Fruit fly (Drosophila melanogaster) whole organism, embryonic: ENCODE results near the gene Rrp1.
A peak's percentile ranks its signal among the peaks of the same experiment; 100 is the strongest.

Source experiments
- Ada2b ChIP-seq: fragments of 200-800 bp; sonication (Bioruptor generic); IDR thresholded peaks from 2 replicates; pipeline ENCODE4 v1.3.6; 2022; ENCODE audit warnings: missing biosample characterization, missing genetic modification characterization
- Adf1 ChIP-seq: fragments of 200-800 bp; sonication (Bioruptor generic); IDR thresholded peaks from 2 replicates; pipeline ENCODE4 v1.3.6; 2022; ENCODE audit warnings: missing biosample characterization, missing genetic modification characterization
- Atf6 ChIP-seq: fragments of 200-800 bp; sonication (Bioruptor generic); IDR thresholded peaks from 2 replicates; pipeline ENCODE4 v1.3.6; 2022; ENCODE audit warnings: missing biosample characterization, missing genetic modification characterization
- BEAF-32 ChIP-seq: fragments of 200-800 bp; sonication (Bioruptor generic); optimal IDR thresholded peaks from 3 replicates; lab custom pipeline; 2017; ENCODE audit warnings: missing biosample characterization, missing genetic modification characterization, mild to moderate bottlenecking, moderate library complexity, missing genetic modification reagents
- C15 ChIP-seq: fragments of 200-800 bp; sonication (Bioruptor generic); IDR thresholded peaks from 3 replicates; pipeline ENCODE4 v1.3.6; 2022; ENCODE audit warnings: missing biosample characterization, missing genetic modification characterization
- CG10654 ChIP-seq: fragments of 200-800 bp; sonication (Bioruptor generic); optimal IDR thresholded peaks from 2 replicates; lab custom pipeline; 2016; ENCODE audit warnings: missing biosample characterization, missing genetic modification characterization
- CG11560 ChIP-seq: fragments of 200-800 bp; sonication (Bioruptor generic); IDR thresholded peaks from 3 replicates; pipeline ENCODE4 v1.3.6; 2022; ENCODE audit warnings: missing biosample characterization, missing genetic modification characterization
- CG11695 ChIP-seq: fragments of 200-800 bp; sonication (Bioruptor generic); IDR thresholded peaks from 3 replicates; pipeline ENCODE4 v1.3.6; 2022; ENCODE audit warnings: missing biosample characterization, missing genetic modification characterization
- CG1233 ChIP-seq: fragments of 200-800 bp; sonication (Bioruptor generic); optimal IDR thresholded peaks from 4 replicates; lab custom pipeline; 2018; ENCODE audit warnings: missing biosample characterization, mild to moderate bottlenecking, missing genetic modification characterization
- CG13123 ChIP-seq: fragments of 200-800 bp; sonication (Bioruptor generic); optimal IDR thresholded peaks from 2 replicates; lab custom pipeline; 2016; ENCODE audit warnings: missing biosample characterization, missing genetic modification characterization
- CG15269 ChIP-seq: fragments of 200-800 bp; sonication (Bioruptor generic); optimal IDR thresholded peaks from 2 replicates; lab custom pipeline; 2018; ENCODE audit warnings: missing biosample characterization, mild to moderate bottlenecking, missing genetic modification characterization, moderate library complexity
- CG16863 ChIP-seq: fragments of 200-800 bp; sonication (Bioruptor generic); optimal IDR thresholded peaks from 3 replicates; lab custom pipeline; 2016; ENCODE audit warnings: missing biosample characterization, missing genetic modification characterization
- CG33213 ChIP-seq: fragments of 200-800 bp; sonication (Bioruptor generic); optimal IDR thresholded peaks from 3 replicates; lab custom pipeline; 2016; ENCODE audit warnings: missing biosample characterization, missing genetic modification characterization
- CG34376 ChIP-seq: fragments of 200-800 bp; sonication (Bioruptor generic); optimal IDR thresholded peaks from 2 replicates; lab custom pipeline; 2018; ENCODE audit warnings: missing biosample characterization, mild to moderate bottlenecking, missing genetic modification characterization
- CG3995 ChIP-seq: fragments of 200-800 bp; sonication (Bioruptor generic); optimal IDR thresholded peaks from 3 replicates; lab custom pipeline; 2016; ENCODE audit warnings: missing biosample characterization, missing genetic modification characterization
- CG5953 ChIP-seq: fragments of 200-800 bp; sonication (Bioruptor generic); IDR thresholded peaks from 2 replicates; pipeline ENCODE4 v1.3.6; 2022; ENCODE audit warnings: missing biosample characterization, missing genetic modification characterization
- CG6254 ChIP-seq: fragments of 200-800 bp; sonication (Bioruptor generic); optimal IDR thresholded peaks from 3 replicates; lab custom pipeline; 2017; ENCODE audit warnings: mild to moderate bottlenecking, missing biosample characterization, missing genetic modification reagents, missing genetic modification characterization
- CG6654 ChIP-seq: fragments of 200-800 bp; sonication (Bioruptor generic); optimal IDR thresholded peaks from 2 replicates; lab custom pipeline; 2017; ENCODE audit warnings: missing biosample characterization, mild to moderate bottlenecking, missing genetic modification characterization
- CG7928 ChIP-seq: fragments of 200-800 bp; sonication (Bioruptor generic); optimal IDR thresholded peaks from 2 replicates; lab custom pipeline; 2017; ENCODE audit warnings: missing biosample characterization, mild to moderate bottlenecking, missing genetic modification characterization
- CG8388 ChIP-seq: fragments of 200-800 bp; sonication (Bioruptor generic); optimal IDR thresholded peaks from 2 replicates; lab custom pipeline; 2019; ENCODE audit warnings: missing biosample characterization, mild to moderate bottlenecking, missing genetic modification characterization, moderate library complexity
- CG8765 ChIP-seq: fragments of 200-800 bp; sonication (Bioruptor generic); IDR thresholded peaks from 2 replicates; pipeline ENCODE4 v1.3.6; 2022; ENCODE audit warnings: missing biosample characterization, missing genetic modification characterization
- CG8944 ChIP-seq: fragments of 200-800 bp; sonication (Bioruptor generic); optimal IDR thresholded peaks from 3 replicates; lab custom pipeline; 2016; ENCODE audit warnings: missing biosample characterization, missing genetic modification characterization
- CG9215 ChIP-seq: fragments of 200-800 bp; sonication (Bioruptor generic); IDR thresholded peaks from 2 replicates; pipeline ENCODE4 v1.3.6; 2022; ENCODE audit warnings: missing biosample characterization, missing genetic modification characterization
- CG9727 ChIP-seq: fragments of 200-800 bp; sonication (Bioruptor generic); optimal IDR thresholded peaks from 3 replicates; lab custom pipeline; 2017; ENCODE audit warnings: missing biosample characterization, mild to moderate bottlenecking, missing genetic modification characterization
- CTCF ChIP-seq: fragments of 200-800 bp; sonication (Bioruptor generic); optimal IDR thresholded peaks from 2 replicates; lab custom pipeline; 2017; ENCODE audit warnings: missing biosample characterization, mild to moderate bottlenecking, missing genetic modification characterization, moderate library complexity
- Doc3 ChIP-seq: fragments of 200-800 bp; sonication (Bioruptor generic); IDR thresholded peaks from 3 replicates; pipeline ENCODE4 v1.3.6; 2022; ENCODE audit warnings: missing biosample characterization, missing genetic modification characterization; ENCODE audit not compliant: partially characterized antibody
- Hr78 ChIP-seq, 2 experiments: fragments of 200-800 bp in 1 of 2; fragments of >200 bp in 1 of 2; sonication (Bioruptor generic) in 1 of 2; optimal IDR thresholded peaks; 2 replicates each; lab custom pipeline; 2017 to 2019; ENCODE audit warnings: missing biosample characterization in 2 of 2, missing genetic modification characterization in 2 of 2, mild to moderate bottlenecking in 1 of 2, moderate library complexity in 1 of 2
- Jarid2 ChIP-seq: fragments of 200-800 bp; sonication (Bioruptor generic); optimal IDR thresholded peaks from 3 replicates; lab custom pipeline; 2017; ENCODE audit warnings: mild to moderate bottlenecking, missing biosample characterization, missing genetic modification reagents, missing genetic modification characterization
- Mad ChIP-seq: fragments of 200-800 bp; sonication (Bioruptor generic); optimal IDR thresholded peaks from 2 replicates; lab custom pipeline; 2016; ENCODE audit warnings: missing biosample characterization, missing genetic modification characterization
- Mes4 ChIP-seq: fragments of 200-800 bp; sonication (Bioruptor generic); optimal IDR thresholded peaks from 2 replicates; lab custom pipeline; 2016; ENCODE audit warnings: missing biosample characterization, missing genetic modification characterization
- NK7.1 ChIP-seq: fragments of 200-800 bp; sonication (Bioruptor generic); optimal IDR thresholded peaks from 3 replicates; lab custom pipeline; 2016; ENCODE audit warnings: missing biosample characterization, missing genetic modification characterization
- Oaz ChIP-seq: fragments of 200-800 bp; sonication (Bioruptor generic); IDR thresholded peaks from 2 replicates; pipeline ENCODE4 v1.3.6; 2022; ENCODE audit warnings: missing biosample characterization, missing genetic modification characterization
- YL-1 ChIP-seq: fragments of 200-800 bp; sonication (Bioruptor generic); optimal IDR thresholded peaks from 3 replicates; lab custom pipeline; 2017; ENCODE audit warnings: missing biosample characterization, mild to moderate bottlenecking, missing genetic modification characterization
- al ChIP-seq: fragments of 200-800 bp; sonication (Bioruptor generic); IDR thresholded peaks from 2 replicates; pipeline ENCODE4 v1.3.6; 2022; ENCODE audit warnings: missing biosample characterization, missing genetic modification characterization
- btn ChIP-seq: fragments of 200-800 bp; sonication (Bioruptor generic); optimal IDR thresholded peaks from 2 replicates; lab custom pipeline; 2016; ENCODE audit warnings: missing biosample characterization, missing genetic modification characterization
- caup ChIP-seq: fragments of 200-800 bp; sonication (Bioruptor generic); optimal IDR thresholded peaks from 3 replicates; lab custom pipeline; 2017; ENCODE audit warnings: missing biosample characterization, mild to moderate bottlenecking, missing genetic modification characterization, moderate library complexity; ENCODE audit not compliant: severe bottlenecking
- cg ChIP-seq: fragments of 200-800 bp; sonication (Bioruptor generic); optimal IDR thresholded peaks from 3 replicates; lab custom pipeline; 2019; ENCODE audit warnings: missing biosample characterization, mild to moderate bottlenecking, missing genetic modification characterization, moderate library complexity
- fd102C ChIP-seq: fragments of 200-800 bp; sonication (Bioruptor generic); optimal IDR thresholded peaks from 2 replicates; lab custom pipeline; 2018; ENCODE audit warnings: missing biosample characterization, mild to moderate bottlenecking, missing genetic modification characterization, moderate library complexity
- ftz-f1 ChIP-seq: fragments of 200-800 bp; sonication (Bioruptor generic); optimal IDR thresholded peaks from 2 replicates; lab custom pipeline; 2016; ENCODE audit warnings: missing biosample characterization, missing genetic modification characterization
- hkb ChIP-seq, 2 experiments: fragments of 200-800 bp in 1 of 2; fragments of >200 bp in 1 of 2; sonication (Bioruptor generic) in 1 of 2; IDR thresholded peaks in 1 of 2; optimal IDR thresholded peaks in 1 of 2; 2 replicates each; pipeline versions ENCODE4 v1.3.6 to Lab custom; 2017 to 2022; ENCODE audit warnings: missing biosample characterization in 1 of 2, missing genetic modification characterization in 1 of 2
- ken ChIP-seq: fragments of 200-800 bp; sonication (Bioruptor generic); IDR thresholded peaks from 3 replicates; pipeline ENCODE4 v1.3.6; 2022; ENCODE audit warnings: missing biosample characterization, missing genetic modification characterization
- klu ChIP-seq: fragments of 200-800 bp; sonication (Bioruptor generic); IDR thresholded peaks from 2 replicates; pipeline ENCODE4 v1.3.6; 2022; ENCODE audit warnings: missing biosample characterization, missing genetic modification characterization
- lola ChIP-seq, 3 experiments: fragments of >200 bp in 2 of 3; fragments of 200-800 bp in 1 of 3; sonication (Bioruptor generic) in 1 of 3; optimal IDR thresholded peaks; 2 replicates each; lab custom pipeline; 2017 to 2019; ENCODE audit warnings: missing biosample characterization in 3 of 3, missing genetic modification characterization in 3 of 3, mild to moderate bottlenecking in 1 of 3, moderate library complexity in 1 of 3
- pros ChIP-seq: fragments of 200-800 bp; sonication (Bioruptor generic); optimal IDR thresholded peaks from 3 replicates; lab custom pipeline; 2019; ENCODE audit warnings: missing biosample characterization, mild to moderate bottlenecking, missing genetic modification characterization, moderate library complexity
- pum ChIP-seq: fragments of 200-800 bp; sonication (Bioruptor generic); optimal IDR thresholded peaks from 2 replicates; lab custom pipeline; 2016; ENCODE audit warnings: missing biosample characterization, missing genetic modification characterization
- pzg ChIP-seq: fragments of 200-800 bp; sonication (Bioruptor generic); optimal IDR thresholded peaks from 3 replicates; lab custom pipeline; 2018; ENCODE audit warnings: missing biosample characterization, mild to moderate bottlenecking, missing genetic modification characterization, moderate library complexity
- sens-2 ChIP-seq: fragments of 200-800 bp; sonication (Bioruptor generic); IDR thresholded peaks from 2 replicates; pipeline ENCODE4 v1.3.6; 2022; ENCODE audit warnings: missing biosample characterization, missing genetic modification characterization
- sisA ChIP-seq: fragments of 200-800 bp; sonication (Bioruptor generic); IDR thresholded peaks from 2 replicates; pipeline ENCODE4 v1.3.6; 2022; ENCODE audit warnings: missing biosample characterization, missing genetic modification characterization
- twi ChIP-seq: fragments of 200-800 bp; optimal IDR thresholded peaks from 2 replicates; lab custom pipeline; 2019; ENCODE audit warnings: missing biosample characterization, mild to moderate bottlenecking, missing genetic modification characterization, moderate library complexity
- unc-4 ChIP-seq: fragments of 200-800 bp; sonication (Bioruptor generic); IDR thresholded peaks from 2 replicates; pipeline ENCODE4 v1.3.6; 2022; ENCODE audit warnings: missing biosample characterization, missing genetic modification characterization; ENCODE audit not compliant: partially characterized antibody
- wor ChIP-seq: fragments of 200-800 bp; sonication (Bioruptor generic); IDR thresholded peaks from 2 replicates; pipeline ENCODE4 v1.3.6; 2022; ENCODE audit warnings: missing biosample characterization, missing genetic modification characterization

Gene Rrp1

DNA sequence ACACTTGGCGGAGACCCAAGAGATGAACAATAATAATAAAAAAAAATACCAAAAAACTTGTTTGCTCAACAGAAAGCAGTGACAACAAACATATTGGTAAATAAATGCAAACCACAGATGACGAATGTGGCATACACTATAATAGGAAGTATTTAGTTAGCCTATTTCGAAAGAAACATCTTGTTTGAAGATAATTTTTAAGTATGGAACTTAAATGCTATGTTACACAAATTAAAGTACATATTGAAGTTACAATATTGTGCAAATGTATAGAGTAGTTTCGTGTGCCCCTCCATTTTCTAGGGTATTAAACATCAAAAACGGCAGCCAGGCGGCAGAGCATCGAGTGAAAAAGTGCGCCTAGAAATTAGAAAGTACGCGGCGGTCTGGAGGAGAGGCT, 31.1 kb upstream of the Rrp1 start (continued):
- no peak for TF ChIP-seq CG6654 (GFP tag; lab: Kevin White, UChicago)
- peak; percentile 30 for TF ChIP-seq btn (GFP tag; lab: Kevin White, UChicago)
- no peak for TF ChIP-seq Doc3
- no peak for TF ChIP-seq CG33213 (GFP tag; lab: Kevin White, UChicago)
- TF ChIP-seq twi (tag; lab: Kevin White, UChicago), result no peak
- TF ChIP-seq CG11695 (GFP tag; lab: Robert Waterston, UW), result 0 out of 3 replicates have a peak, but pooled peaks have one; percentile 26
- no peak for TF ChIP-seq unc-4 (GFP tag; lab: Robert Waterston, UW)
- TF ChIP-seq Adf1 (GFP tag; lab: Robert Waterston, UW), result no peak
- TF ChIP-seq CG8944 (GFP tag; lab: Kevin White, UChicago), result no peak
- peak in 1 of 2 experiments; percentile 9 for TF ChIP-seq Hr78 (GFP tag; optimal IDR thresholded peaks at IDR 0.05; lab: Kevin White, UChicago)
- TF ChIP-seq CG1233, result peak; percentile 56
- TF ChIP-seq ftz-f1, result no peak
- peak; percentile 29; the same call in 1 of the 2 replicates for TF ChIP-seq sisA (GFP tag; lab: Robert Waterston, UW)
- no peak for TF ChIP-seq al (GFP tag; lab: Robert Waterston, UW)
- TF ChIP-seq CG8765 (GFP tag; lab: Robert Waterston, UW), result no peak
- no peak for TF ChIP-seq CTCF
- TF ChIP-seq CG13123 (GFP tag; lab: Kevin White, UChicago), result no peak
- TF ChIP-seq CG11560 (tag; lab: Robert Waterston, UW), result no peak
- no peak for TF ChIP-seq pzg (GFP tag; lab: Kevin White, UChicago)
- no peak for TF ChIP-seq sens-2 (GFP tag; lab: Robert Waterston, UW)
- peak; percentile 49 for TF ChIP-seq wor (GFP tag; lab: Robert Waterston, UW)
- TF ChIP-seq Mes4, result no peak
- no peak for TF ChIP-seq CG7928 (GFP tag; lab: Kevin White, UChicago)
- peak; percentile 40 for TF ChIP-seq CG16863 (GFP tag; lab: Kevin White, UChicago)
- TF ChIP-seq pros (GFP tag; lab: Kevin White, UChicago), result no peak
- TF ChIP-seq Ada2b (GFP tag; lab: Robert Waterston, UW), result peak; percentile 47; the same call in 1 of the 2 replicates
- no peak for TF ChIP-seq C15 (GFP tag; lab: Robert Waterston, UW)
- peak; percentile 71 for TF ChIP-seq CG8388
- TF ChIP-seq CG10654 (GFP tag; lab: Kevin White, UChicago), result peak; percentile 16
- TF ChIP-seq hkb (optimal IDR thresholded peaks at IDR 0.05; lab: Kevin White, UChicago), result no peak
- TF ChIP-seq hkb (GFP tag; IDR thresholded peaks at IDR 0.05; lab: Robert Waterston, UW), result 0 out of 2 replicates have a peak, but pooled peaks have one; percentile 55
- no peak for TF ChIP-seq Oaz (GFP tag; lab: Robert Waterston, UW)
- no peak for TF ChIP-seq CG34376 (GFP tag; lab: Kevin White, UChicago)
- peak; percentile 59 for TF ChIP-seq CG15269 (tag; lab: Kevin White, UChicago)
- no peak for TF ChIP-seq Mad
- TF ChIP-seq CG5953 (GFP tag; lab: Robert Waterston, UW), result peak; percentile 62
- no peak for TF ChIP-seq NK7.1 (GFP tag; lab: Kevin White, UChicago)
- TF ChIP-seq CG6254 (GFP tag; lab: Kevin White, UChicago), result peak; percentile 43
- no peak for TF ChIP-seq CG9215 (GFP tag; lab: Robert Waterston, UW)
- TF ChIP-seq Atf6 (GFP tag; lab: Robert Waterston, UW), result no peak
- no peak for TF ChIP-seq BEAF-32 (GFP tag; lab: Kevin White, UChicago)
- TF ChIP-seq Jarid2 (GFP tag; lab: Kevin White, UChicago), result no peak
- no peak for TF ChIP-seq caup
- TF ChIP-seq klu, result no peak
- TF ChIP-seq CG3995 (GFP tag; lab: Kevin White, UChicago), result no peak
- peak; percentile 20 for TF ChIP-seq pum (GFP tag; lab: Kevin White, UChicago)
- TF ChIP-seq fd102C, result no peak
- no peak for TF ChIP-seq YL-1 (GFP tag; lab: Kevin White, UChicago)
- TF ChIP-seq cg (GFP tag; lab: Kevin White, UChicago), result no peak
- TF ChIP-seq CG9727 (GFP tag; lab: Kevin White, UChicago), result no peak
- TF ChIP-seq ken (GFP tag; lab: Robert Waterston, UW), result peak; percentile 46; the same call in 1 of the 3 replicates
- peak in 1 of 3 experiments; percentile 19 for TF ChIP-seq lola (GFP tag; optimal IDR thresholded peaks at IDR 0.05; lab: Kevin White, UChicago)
